Fruit fly (Drosophila melanogaster) whole organism, embryonic: ENCODE measurements around the gene CG14721.

Source experiments
- Abd-B ChIP-seq: fragments of 200-800 bp; sonication (Bioruptor generic); optimal IDR thresholded peaks from 2 replicates; lab custom pipeline; 2018; ENCODE audit warnings: missing biosample characterization, mild to moderate bottlenecking, missing genetic modification characterization, moderate library complexity
- Bdp1 ChIP-seq: fragments of 200-800 bp; sonication (Bioruptor generic); optimal IDR thresholded peaks from 3 replicates; lab custom pipeline; 2016; ENCODE audit warnings: missing biosample characterization, missing genetic modification characterization
- Bgb ChIP-seq: fragments of 200-800 bp; sonication (Bioruptor generic); IDR thresholded peaks from 2 replicates; pipeline ENCODE4 v1.3.6; 2022; ENCODE audit warnings: missing biosample characterization, missing genetic modification characterization; ENCODE audit not compliant: partially characterized antibody
- CG11085 ChIP-seq: fragments of 200-800 bp; sonication (Bioruptor generic); IDR thresholded peaks from 2 replicates; pipeline ENCODE4 v1.3.6; 2022; ENCODE audit warnings: missing biosample characterization, missing genetic modification characterization
- CG11504 ChIP-seq: fragments of 200-800 bp; sonication (Bioruptor generic); optimal IDR thresholded peaks from 3 replicates; lab custom pipeline; 2019; ENCODE audit warnings: missing biosample characterization, mild to moderate bottlenecking, missing genetic modification characterization, moderate library complexity
- CG12942 ChIP-seq: fragments of 200-800 bp; sonication (Bioruptor generic); optimal IDR thresholded peaks from 3 replicates; lab custom pipeline; 2016; ENCODE audit warnings: missing biosample characterization, missing genetic modification characterization
- CG14050 ChIP-seq: fragments of 200-800 bp; sonication (Bioruptor generic); IDR thresholded peaks from 3 replicates; pipeline ENCODE4 v1.3.6; 2022; ENCODE audit warnings: missing biosample characterization, missing genetic modification characterization
- CG1647 ChIP-seq: fragments of 200-800 bp; sonication (Bioruptor generic); optimal IDR thresholded peaks from 3 replicates; lab custom pipeline; 2016; ENCODE audit warnings: missing biosample characterization, missing genetic modification characterization
- CG16863 ChIP-seq: fragments of 200-800 bp; sonication (Bioruptor generic); optimal IDR thresholded peaks from 3 replicates; lab custom pipeline; 2016; ENCODE audit warnings: missing biosample characterization, missing genetic modification characterization
- CG17612 ChIP-seq: fragments of 200-800 bp; sonication (Bioruptor generic); IDR thresholded peaks from 2 replicates; pipeline ENCODE4 v1.3.6; 2022; ENCODE audit warnings: missing biosample characterization, missing genetic modification characterization
- CG2116 ChIP-seq: fragments of 200-800 bp; sonication (Bioruptor generic); optimal IDR thresholded peaks from 3 replicates; lab custom pipeline; 2018; ENCODE audit warnings: missing biosample characterization, mild to moderate bottlenecking, missing genetic modification characterization
- CG2678 ChIP-seq: fragments of 200-800 bp; sonication (Bioruptor generic); optimal IDR thresholded peaks from 3 replicates; lab custom pipeline; 2019; ENCODE audit warnings: missing biosample characterization, mild to moderate bottlenecking, missing genetic modification characterization, moderate library complexity
- CG2712 ChIP-seq: fragments of 200-800 bp; optimal IDR thresholded peaks from 3 replicates; lab custom pipeline; 2019; ENCODE audit warnings: missing biosample characterization, mild to moderate bottlenecking, missing genetic modification characterization, moderate library complexity
- CG31365 ChIP-seq: fragments of 200-800 bp; sonication (Bioruptor generic); optimal IDR thresholded peaks from 2 replicates; lab custom pipeline; 2018; ENCODE audit warnings: missing biosample characterization, mild to moderate bottlenecking, missing genetic modification characterization
- CG34422 ChIP-seq: fragments of 200-800 bp; sonication (Bioruptor generic); IDR thresholded peaks from 3 replicates; pipeline ENCODE4 v1.3.6; 2022; ENCODE audit warnings: missing biosample characterization, missing genetic modification characterization
- CG3847 ChIP-seq: fragments of 200-800 bp; sonication (Bioruptor generic); IDR thresholded peaks from 2 replicates; pipeline ENCODE4 v1.3.6; 2022; ENCODE audit warnings: missing biosample characterization, missing genetic modification characterization
- CG4360 ChIP-seq: fragments of 200-800 bp; sonication (Bioruptor generic); IDR thresholded peaks from 2 replicates; pipeline ENCODE4 v1.3.6; 2022; ENCODE audit warnings: missing biosample characterization, missing genetic modification characterization
- CG4424 ChIP-seq: fragments of 200-800 bp; sonication (Bioruptor generic); optimal IDR thresholded peaks from 3 replicates; lab custom pipeline; 2016; ENCODE audit warnings: missing biosample characterization, missing genetic modification characterization
- CG6854 ChIP-seq: fragments of 200-800 bp; sonication (Bioruptor generic); optimal IDR thresholded peaks from 3 replicates; lab custom pipeline; 2017; ENCODE audit warnings: missing biosample characterization, mild to moderate bottlenecking, missing genetic modification characterization
- CG7786 ChIP-seq: fragments of 200-800 bp; sonication (Bioruptor generic); optimal IDR thresholded peaks from 2 replicates; lab custom pipeline; 2016; ENCODE audit warnings: missing biosample characterization, missing genetic modification characterization
- CG7839 ChIP-seq: fragments of 200-800 bp; sonication (Bioruptor generic); optimal IDR thresholded peaks from 3 replicates; lab custom pipeline; 2018; ENCODE audit warnings: missing biosample characterization, mild to moderate bottlenecking, missing genetic modification characterization, moderate library complexity
- CG8359 ChIP-seq: fragments of 200-800 bp; sonication (Bioruptor generic); optimal IDR thresholded peaks from 2 replicates; lab custom pipeline; 2017; ENCODE audit warnings: missing biosample characterization, mild to moderate bottlenecking, missing genetic modification characterization, borderline replicate concordance
- CoRest ChIP-seq: fragments of 200-800 bp; sonication (Bioruptor generic); optimal IDR thresholded peaks from 3 replicates; lab custom pipeline; 2018; ENCODE audit warnings: missing biosample characterization, mild to moderate bottlenecking, missing genetic modification characterization, moderate library complexity
- CrebB ChIP-seq: fragments of 200-800 bp; sonication (Bioruptor generic); optimal IDR thresholded peaks from 3 replicates; lab custom pipeline; 2018; ENCODE audit warnings: missing biosample characterization, mild to moderate bottlenecking, missing genetic modification characterization
- E2f2 ChIP-seq: fragments of 200-800 bp; sonication (Bioruptor generic); IDR thresholded peaks from 2 replicates; pipeline ENCODE4 v1.3.6; 2022; ENCODE audit warnings: missing biosample characterization, missing genetic modification characterization
- Ets97D ChIP-seq: fragments of 200-800 bp; sonication (Bioruptor generic); optimal IDR thresholded peaks from 3 replicates; lab custom pipeline; 2016; ENCODE audit warnings: missing biosample characterization, missing genetic modification characterization
- Fer1 ChIP-seq: fragments of 200-800 bp; sonication (Bioruptor generic); optimal IDR thresholded peaks from 2 replicates; lab custom pipeline; 2017; ENCODE audit warnings: missing biosample characterization, mild to moderate bottlenecking, missing genetic modification characterization
- HLH54F ChIP-seq: fragments of 200-800 bp; sonication (Bioruptor generic); optimal IDR thresholded peaks from 3 replicates; lab custom pipeline; 2016; ENCODE audit warnings: missing biosample characterization, missing genetic modification characterization
- Hmx ChIP-seq: fragments of 200-800 bp; sonication (Bioruptor generic); optimal IDR thresholded peaks from 2 replicates; lab custom pipeline; 2016; ENCODE audit warnings: missing biosample characterization, missing genetic modification characterization
- Hr39 ChIP-seq: fragments of >200 bp; optimal IDR thresholded peaks from 2 replicates; lab custom pipeline; 2017
- Lhr ChIP-seq: fragments of 200-800 bp; sonication (Bioruptor generic); optimal IDR thresholded peaks from 3 replicates; lab custom pipeline; 2017; ENCODE audit warnings: mild to moderate bottlenecking, missing biosample characterization, missing genetic modification reagents, missing genetic modification characterization
- NC2α ChIP-seq: fragments of 200-800 bp; sonication (Bioruptor generic); optimal IDR thresholded peaks from 2 replicates; lab custom pipeline; 2016; ENCODE audit warnings: missing biosample characterization, missing genetic modification characterization
- NFAT ChIP-seq: fragments of 200-800 bp; sonication (Bioruptor generic); IDR thresholded peaks from 2 replicates; pipeline ENCODE4 v1.3.6; 2022; ENCODE audit warnings: missing biosample characterization, missing genetic modification characterization
- ab ChIP-seq: fragments of 200-800 bp; sonication (Bioruptor generic); optimal IDR thresholded peaks from 2 replicates; lab custom pipeline; 2016; ENCODE audit warnings: missing biosample characterization, missing genetic modification characterization
- ase ChIP-seq: fragments of 200-800 bp; sonication (Bioruptor generic); IDR thresholded peaks from 3 replicates; pipeline ENCODE4 v1.3.6; 2022; ENCODE audit warnings: missing biosample characterization, missing genetic modification characterization
- ash1 ChIP-seq: fragments of 200-800 bp; sonication (Bioruptor generic); optimal IDR thresholded peaks from 2 replicates; lab custom pipeline; 2018; ENCODE audit warnings: missing biosample characterization, mild to moderate bottlenecking, missing genetic modification characterization
- bowl ChIP-seq: fragments of 200-800 bp; sonication (Bioruptor generic); IDR thresholded peaks from 2 replicates; pipeline ENCODE4 v1.3.6; 2022; ENCODE audit warnings: missing biosample characterization, missing genetic modification characterization
- dati ChIP-seq: fragments of 200-800 bp; sonication (Bioruptor generic); IDR thresholded peaks from 2 replicates; pipeline ENCODE4 v1.3.6; 2022; ENCODE audit warnings: missing biosample characterization, missing genetic modification characterization
- dmrt11E ChIP-seq: fragments of 200-800 bp; sonication (Bioruptor generic); optimal IDR thresholded peaks from 3 replicates; lab custom pipeline; 2018; ENCODE audit warnings: missing biosample characterization, mild to moderate bottlenecking, missing genetic modification characterization, moderate library complexity
- ewg ChIP-seq: fragments of 200-800 bp; sonication (Bioruptor generic); optimal IDR thresholded peaks from 3 replicates; lab custom pipeline; 2017; ENCODE audit warnings: mild to moderate bottlenecking, missing biosample characterization, missing genetic modification reagents, missing genetic modification characterization
- pho ChIP-seq: fragments of 200-800 bp; sonication (Bioruptor generic); optimal IDR thresholded peaks from 2 replicates; lab custom pipeline; 2016; ENCODE audit warnings: missing biosample characterization, missing genetic modification characterization
- phol ChIP-seq: fragments of 200-800 bp; sonication (Bioruptor generic); optimal IDR thresholded peaks from 3 replicates; lab custom pipeline; 2018; ENCODE audit warnings: missing biosample characterization, mild to moderate bottlenecking, missing genetic modification characterization, moderate library complexity
- pzg ChIP-seq: fragments of 200-800 bp; sonication (Bioruptor generic); optimal IDR thresholded peaks from 3 replicates; lab custom pipeline; 2018; ENCODE audit warnings: missing biosample characterization, mild to moderate bottlenecking, missing genetic modification characterization, moderate library complexity
- repo ChIP-seq: fragments of 200-800 bp; sonication (Bioruptor generic); optimal IDR thresholded peaks from 2 replicates; lab custom pipeline; 2016; ENCODE audit warnings: missing biosample characterization, missing genetic modification characterization
- sd ChIP-seq: fragments of 200-800 bp; sonication (Bioruptor generic); optimal IDR thresholded peaks from 3 replicates; lab custom pipeline; 2018; ENCODE audit warnings: missing biosample characterization, mild to moderate bottlenecking, missing genetic modification characterization, moderate library complexity
- sima ChIP-seq: fragments of 200-800 bp; sonication (Bioruptor generic); optimal IDR thresholded peaks from 2 replicates; lab custom pipeline; 2016; ENCODE audit warnings: missing biosample characterization, missing genetic modification characterization
- so ChIP-seq: fragments of 200-800 bp; sonication (Bioruptor generic); IDR thresholded peaks from 3 replicates; pipeline ENCODE4 v1.3.6; 2022; ENCODE audit warnings: missing biosample characterization, missing genetic modification characterization
- sob ChIP-seq: fragments of 200-800 bp; sonication (Bioruptor generic); IDR thresholded peaks from 2 replicates; pipeline ENCODE4 v1.3.6; 2022; ENCODE audit warnings: missing biosample characterization, missing genetic modification characterization
- tin ChIP-seq: fragments of 200-800 bp; sonication (Bioruptor generic); optimal IDR thresholded peaks from 3 replicates; lab custom pipeline; 2016; ENCODE audit warnings: missing biosample characterization, missing genetic modification characterization
- zen ChIP-seq: fragments of 200-800 bp; sonication (Bioruptor generic); optimal IDR thresholded peaks from 3 replicates; lab custom pipeline; 2018; ENCODE audit warnings: missing biosample characterization, mild to moderate bottlenecking, missing genetic modification characterization, moderate library complexity

Gene CG14721

DNA sequence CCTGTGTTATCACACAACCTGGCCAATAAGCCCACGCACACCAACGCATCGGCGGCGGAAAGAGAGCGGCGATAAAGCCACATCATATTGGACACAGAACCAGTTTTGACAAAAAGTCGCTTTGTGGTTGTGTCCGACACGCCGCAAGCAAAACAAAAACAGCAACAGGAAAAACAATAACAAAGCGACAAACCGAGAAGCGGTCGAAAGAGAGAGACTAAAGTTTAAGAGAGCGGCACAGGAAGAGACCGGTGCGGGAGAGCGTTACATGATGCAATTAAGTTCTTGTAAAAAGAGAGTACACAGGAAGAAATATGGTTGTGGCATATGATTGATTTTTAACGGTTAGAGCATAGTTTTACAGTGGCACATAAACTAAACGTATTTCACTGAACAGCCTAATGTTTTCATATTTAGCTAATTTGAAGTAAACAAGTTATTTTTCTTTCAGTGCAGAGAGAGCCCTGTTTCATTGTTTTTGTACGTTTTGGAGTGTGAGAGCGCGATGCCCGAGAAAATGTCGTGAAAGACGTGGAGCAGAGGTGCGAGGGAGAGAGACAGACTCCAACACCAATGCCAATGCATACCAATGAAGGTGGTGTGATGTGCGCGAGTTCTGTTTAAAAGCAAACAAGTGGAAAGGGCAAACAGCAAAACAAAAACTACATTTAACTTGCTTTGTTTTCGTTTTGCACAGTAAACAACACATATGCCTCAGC lies 25.6 kb downstream of the CG14721 start (continued):
- no peak for TF ChIP-seq NFAT (GFP tag; lab: Robert Waterston, UW)
- TF ChIP-seq Bgb (GFP tag; lab: Robert Waterston, UW): no peak
- no peak for TF ChIP-seq CG3847 (GFP tag; lab: Robert Waterston, UW)
- TF ChIP-seq CG14050 (GFP tag; lab: Robert Waterston, UW): no peak
- peak; percentile 100 for TF ChIP-seq Fer1 (GFP tag; lab: Kevin White, UChicago)
- peak; percentile 100 for TF ChIP-seq CG1647 (GFP tag; lab: Kevin White, UChicago)
- peak; percentile 100 for TF ChIP-seq CG2712 (tag; lab: Kevin White, UChicago)
- peak; percentile 100 for TF ChIP-seq CrebB (tag; lab: Kevin White, UChicago)
- TF ChIP-seq zen (tag; lab: Kevin White, UChicago): peak; percentile 100
- TF ChIP-seq CG8359 (GFP tag; lab: Kevin White, UChicago): peak; percentile 96
- peak; percentile 99 for TF ChIP-seq Hmx
- peak; percentile 99 for TF ChIP-seq ash1 (GFP tag; lab: Kevin White, UChicago)
- TF ChIP-seq ewg (GFP tag; lab: Kevin White, UChicago): peak; percentile 99
- TF ChIP-seq Hr39 (lab: Kevin White, UChicago): no peak
- no peak for TF ChIP-seq dati (GFP tag; lab: Robert Waterston, UW)
- peak; percentile 100 for TF ChIP-seq pho (GFP tag; lab: Kevin White, UChicago)
- peak; percentile 62 for TF ChIP-seq pzg
- TF ChIP-seq so (GFP tag; lab: Robert Waterston, UW): no peak
- peak; percentile 100 for TF ChIP-seq tin (GFP tag; lab: Kevin White, UChicago)
- peak; percentile 100 for TF ChIP-seq dmrt11E (tag; lab: Kevin White, UChicago)
- TF ChIP-seq HLH54F: peak; percentile 100
- TF ChIP-seq CG2116: peak; percentile 93
- TF ChIP-seq CG11504: peak; percentile 99
- peak; percentile 97 for TF ChIP-seq Ets97D (GFP tag; lab: Kevin White, UChicago)
- TF ChIP-seq CG7786 (GFP tag; lab: Kevin White, UChicago): peak; percentile 100
- peak; percentile 100 for TF ChIP-seq CG7839
- no peak for TF ChIP-seq ase
- TF ChIP-seq sd (tag; lab: Kevin White, UChicago): peak; percentile 99
- no peak for TF ChIP-seq CG4360
- TF ChIP-seq CG12942 (GFP tag; lab: Kevin White, UChicago): peak; percentile 100
- TF ChIP-seq NC2α (GFP tag; lab: Kevin White, UChicago): peak; percentile 100
- peak; percentile 100 for TF ChIP-seq CG2678 (tag; lab: Kevin White, UChicago)
- no peak for TF ChIP-seq bowl (GFP tag; lab: Robert Waterston, UW)
- TF ChIP-seq CG16863: peak; percentile 100
- peak; percentile 99 for TF ChIP-seq Lhr (GFP tag; lab: Kevin White, UChicago)
- TF ChIP-seq CG4424 (GFP tag; lab: Kevin White, UChicago): peak; percentile 100
- peak; percentile 99 for TF ChIP-seq phol (tag; lab: Kevin White, UChicago)
- TF ChIP-seq CoRest (tag; lab: Kevin White, UChicago): peak; percentile 100
- peak; percentile 96 for TF ChIP-seq CG31365 (tag; lab: Kevin White, UChicago)
- TF ChIP-seq repo (GFP tag; lab: Kevin White, UChicago): peak; percentile 100
- no peak for TF ChIP-seq CG34422 (GFP tag; lab: Robert Waterston, UW)
- TF ChIP-seq Abd-B (GFP tag; lab: Kevin White, UChicago): peak; percentile 100
- peak; percentile 97 for TF ChIP-seq Bdp1 (GFP tag; lab: Kevin White, UChicago)
- no peak for TF ChIP-seq E2f2 (GFP tag; lab: Robert Waterston, UW)
- TF ChIP-seq CG17612 (GFP tag; lab: Robert Waterston, UW): no peak
- peak; percentile 99 for TF ChIP-seq sima (GFP tag; lab: Kevin White, UChicago)
- no peak for TF ChIP-seq CG11085
- peak; percentile 100 for TF ChIP-seq ab (GFP tag; lab: Kevin White, UChicago)
- TF ChIP-seq sob (GFP tag; lab: Robert Waterston, UW): no peak
- TF ChIP-seq CG6854 (GFP tag; lab: Kevin White, UChicago): peak; percentile 99
